Fruit fly (Drosophila melanogaster): ENCODE results near the gene Prx5.
A peak's percentile ranks its signal among the peaks of the same experiment; 100 is the strongest.

DNA sequence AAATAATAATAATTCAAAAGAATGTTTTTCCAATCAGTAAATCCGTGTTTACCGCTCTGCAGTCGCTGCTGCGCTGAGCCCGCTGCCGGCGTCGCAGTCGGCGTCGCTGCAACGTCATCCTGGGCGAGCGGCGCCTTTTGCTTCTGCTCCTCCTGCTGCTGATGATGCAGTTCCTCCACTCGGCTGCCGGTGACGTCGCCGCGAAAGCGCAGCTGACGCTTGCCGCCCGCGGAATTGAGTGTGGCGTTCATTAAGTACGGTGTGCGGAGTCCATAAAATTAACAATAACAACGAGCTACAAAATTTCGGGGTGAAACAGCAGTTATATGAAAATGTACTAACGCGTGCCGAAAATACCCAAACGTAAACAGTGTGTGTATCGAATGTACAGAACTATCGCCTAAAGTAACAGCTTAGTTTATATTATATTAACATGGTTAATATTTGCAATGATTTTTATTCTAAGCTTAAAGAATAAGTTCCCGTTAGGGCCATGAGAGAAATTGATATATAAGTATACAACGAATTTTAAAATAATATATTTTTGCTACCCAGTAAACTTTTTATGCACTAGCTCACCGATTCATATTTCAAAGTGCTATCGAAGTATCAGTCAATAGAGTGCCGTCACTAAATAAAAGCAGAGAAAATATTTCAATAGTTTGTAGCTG, 2.9 kb downstream of the Prx5 start, which contains the start of the genes CG7218 and Cbp20:
- peak; percentile 32 for TF ChIP-seq Clk (GFP tag; optimal IDR thresholded peaks at IDR 0.05)
- peak; percentile 79 for TF ChIP-seq CG5204 (GFP tag; optimal IDR thresholded peaks at IDR 0.05)
- TF ChIP-seq Hr96 (GFP tag; optimal IDR thresholded peaks at IDR 0.05): peak; percentile 75
- TF ChIP-seq tj (GFP tag; optimal IDR thresholded peaks at IDR 0.05): peak; percentile 68
- peak; percentile 13 for TF ChIP-seq cic (GFP tag; optimal IDR thresholded peaks at IDR 0.05)

Measured in whole organism, adult.